Fruit fly (Drosophila melanogaster) whole organism, wandering third instar larva: ENCODE data around the gene CG13894.
A peak's percentile ranks its signal among the peaks of the same experiment; 100 is the strongest.

Experiments
- CG9705 ChIP-seq: fragments of 200-800 bp; sonication (Bioruptor generic); optimal IDR thresholded peaks from 2 replicates; lab custom pipeline; 2018; ENCODE audit warnings: missing biosample characterization, mild to moderate bottlenecking, missing genetic modification characterization
- Dfd ChIP-seq: fragments of >200 bp; optimal IDR thresholded peaks from 2 replicates; lab custom pipeline; 2017; ENCODE audit warnings: missing biosample characterization, missing genetic modification characterization
- GATAd ChIP-seq: sonication (Bioruptor generic); optimal IDR thresholded peaks from 2 replicates; lab custom pipeline; 2016; ENCODE audit warnings: missing biosample characterization, missing genetic modification characterization
- Hr83 ChIP-seq: fragments of 200-300 bp; sonication (Bioruptor generic); optimal IDR thresholded peaks from 2 replicates; lab custom pipeline; 2016; ENCODE audit warnings: missing biosample characterization, mild to moderate bottlenecking, missing genetic modification characterization, moderate library complexity; ENCODE audit not compliant: poor library complexity, severe bottlenecking
- N ChIP-seq: fragments of >200 bp; optimal IDR thresholded peaks from 2 replicates; lab custom pipeline; 2018; ENCODE audit warnings: missing biosample characterization, missing external identifiers, missing genetic modification characterization
- OdsH ChIP-seq: fragments of 200-800 bp; sonication (Bioruptor generic); optimal IDR thresholded peaks from 2 replicates; lab custom pipeline; 2016; ENCODE audit warnings: missing biosample characterization, mild to moderate bottlenecking, missing genetic modification characterization
- Rel ChIP-seq, 2 experiments: fragments of 200-800 bp; sonication (Bioruptor generic) in 1 of 2; optimal IDR thresholded peaks; 2 replicates in 1 of 2; 3 replicates in 1 of 2; lab custom pipeline; 2016 to 2019; ENCODE audit warnings: mild to moderate bottlenecking in 2 of 2, missing biosample characterization in 2 of 2, missing genetic modification characterization in 2 of 2, moderate library complexity in 1 of 2
- Sp1 ChIP-seq: fragments of 200-800 bp; sonication (Bioruptor generic); optimal IDR thresholded peaks from 3 replicates; lab custom pipeline; 2019; ENCODE audit warnings: missing biosample characterization, mild to moderate bottlenecking, missing genetic modification characterization, moderate library complexity
- dsf ChIP-seq: sonication (Bioruptor generic); optimal IDR thresholded peaks from 2 replicates; lab custom pipeline; 2016; ENCODE audit warnings: missing biosample characterization, missing genetic modification characterization, borderline replicate concordance
- fru ChIP-seq: fragments of 200-800 bp; sonication (Bioruptor generic); optimal IDR thresholded peaks from 3 replicates; lab custom pipeline; 2016; ENCODE audit warnings: missing biosample characterization, mild to moderate bottlenecking, missing genetic modification characterization
- h ChIP-seq: fragments of 200-800 bp; sonication (Bioruptor generic); optimal IDR thresholded peaks from 3 replicates; lab custom pipeline; 2016; ENCODE audit warnings: missing biosample characterization, mild to moderate bottlenecking, missing genetic modification characterization
- psq ChIP-seq: fragments of 200-800 bp; sonication (Bioruptor generic); optimal IDR thresholded peaks from 3 replicates; lab custom pipeline; 2017; ENCODE audit warnings: missing biosample characterization, mild to moderate bottlenecking, missing genetic modification characterization, moderate library complexity

dm6 chr3L:722386-722785, 23.4 kb upstream of the CG13894 start:
- TF ChIP-seq psq (GFP tag; lab: Kevin White, UChicago) (no peak), h (GFP tag; lab: Kevin White, UChicago) (peak; percentile 16), OdsH (GFP tag; lab: Kevin White, UChicago) (no peak), CG9705 (GFP tag; lab: Kevin White, UChicago) (no peak), Hr83 (GFP tag; lab: Kevin White, UChicago) (no peak), Rel (GFP tag; optimal IDR thresholded peaks at IDR 0.05; lab: Kevin White, UChicago) (no peak), Rel (tag; optimal IDR thresholded peaks at IDR 0.05; lab: Kevin White, UChicago) (no peak), fru (GFP tag; lab: Kevin White, UChicago) (no peak), Sp1 (no peak), GATAd (no peak), dsf (no peak), Dfd (GFP tag; lab: Kevin White, UChicago) (no peak), N (GFP tag; lab: Kevin White, UChicago) (no peak)
